Fruit fly (Drosophila melanogaster): Measurements from ENCODE around the gene wnd.

wnd gene

DNA sequence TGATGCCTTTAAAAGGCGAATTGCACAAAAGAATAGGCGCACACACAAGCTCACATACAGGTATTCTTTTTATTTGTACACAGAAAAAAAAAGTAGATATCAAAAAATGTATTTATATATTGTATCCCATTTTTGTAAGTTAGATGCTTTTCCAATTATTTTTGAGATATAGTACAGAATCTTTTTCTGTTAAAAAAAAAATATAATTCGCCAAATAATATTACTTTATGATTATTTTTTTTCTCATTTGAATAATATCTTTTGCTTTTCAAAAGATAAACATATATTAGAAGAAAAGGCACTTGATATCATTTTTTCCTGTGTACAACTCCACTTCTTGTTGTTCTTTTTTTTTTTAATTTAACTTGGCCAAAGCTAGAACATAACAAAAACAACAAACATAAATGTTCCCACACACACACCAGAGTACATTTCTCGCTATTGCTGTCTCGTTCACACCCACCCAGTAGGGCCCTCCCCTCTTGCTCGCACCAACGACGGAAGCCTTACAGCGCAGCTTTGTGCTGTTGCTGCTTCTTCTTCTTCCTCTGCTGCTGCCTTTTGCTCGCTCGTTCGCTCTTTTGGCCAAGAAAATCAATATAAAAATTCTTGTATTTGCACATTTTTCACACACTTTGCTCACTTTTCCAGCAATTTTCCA, 665 bp downstream of the wnd start (continued):
- TF ChIP-seq dysf (GFP tag; IDR thresholded peaks at IDR 0.05), result peak; percentile 87; the same call in 2 of the 3 replicates
- peak; percentile 66 for TF ChIP-seq B-H1 (GFP tag; IDR thresholded peaks at IDR 0.05)
- no peak for TF ChIP-seq TFAM (GFP tag; optimal IDR thresholded peaks at IDR 0.05)
- peak; percentile 26; the same call in 1 of the 2 replicates for TF ChIP-seq MBD-R2 (GFP tag; IDR thresholded peaks at IDR 0.05)
- TF ChIP-seq CG8388 (GFP tag; optimal IDR thresholded peaks at IDR 0.05), result peak; percentile 78
- TF ChIP-seq kni (GFP tag; optimal IDR thresholded peaks at IDR 0.05), result no peak
- no peak for TF ChIP-seq ash1 (GFP tag; optimal IDR thresholded peaks at IDR 0.05)
- TF ChIP-seq Mes4 (GFP tag; optimal IDR thresholded peaks at IDR 0.05), result no peak
- TF ChIP-seq NK7.1 (GFP tag; optimal IDR thresholded peaks at IDR 0.05), result no peak
- TF ChIP-seq Poxn (GFP tag; IDR thresholded peaks at IDR 0.05), result no peak
- TF ChIP-seq CG9876 (GFP tag; optimal IDR thresholded peaks at IDR 0.05), result no peak
- TF ChIP-seq sim (GFP tag; IDR thresholded peaks at IDR 0.05), result peak; percentile 67
- no peak for TF ChIP-seq CG8089 (GFP tag; optimal IDR thresholded peaks at IDR 0.05)
- TF ChIP-seq HLH4C (GFP tag; IDR thresholded peaks at IDR 0.05; ENCODE audit: partially characterized antibody), result no peak
- no peak for TF ChIP-seq Kr (GFP tag; optimal IDR thresholded peaks at IDR 0.05)
- no peak for TF ChIP-seq CG18011 (GFP tag; optimal IDR thresholded peaks at IDR 0.05)
- TF ChIP-seq Sox102F (GFP tag; optimal IDR thresholded peaks at IDR 0.05), result peak; percentile 69
- TF ChIP-seq CG16813 (GFP tag; IDR thresholded peaks at IDR 0.05; ENCODE audit: partially characterized antibody), result no peak
- no peak for TF ChIP-seq hkb (optimal IDR thresholded peaks at IDR 0.05)
- TF ChIP-seq hkb (GFP tag; IDR thresholded peaks at IDR 0.05), result peak; percentile 54
- TF ChIP-seq CG15696 (tag; optimal IDR thresholded peaks at IDR 0.05), result peak; percentile 64
- no peak for TF ChIP-seq bbx (GFP tag; IDR thresholded peaks at IDR 0.05; ENCODE audit: partially characterized antibody)
- no peak for TF ChIP-seq amos (GFP tag; IDR thresholded peaks at IDR 0.05; ENCODE audit: partially characterized antibody)
- no peak for TF ChIP-seq grn (GFP tag; optimal IDR thresholded peaks at IDR 0.05)
- peak; percentile 82 for TF ChIP-seq Hmr (GFP tag; optimal IDR thresholded peaks at IDR 0.05)
- no peak for TF ChIP-seq CG3726 (GFP tag; IDR thresholded peaks at IDR 0.05)
- no peak for TF ChIP-seq CG14860 (GFP tag; IDR thresholded peaks at IDR 0.05; ENCODE audit: partially characterized antibody)
- no peak for TF ChIP-seq CG12236 (GFP tag; optimal IDR thresholded peaks at IDR 0.05)
- no peak for TF ChIP-seq inv (GFP tag; IDR thresholded peaks at IDR 0.05; ENCODE audit: partially characterized antibody)
- no peak for TF ChIP-seq ato (GFP tag; IDR thresholded peaks at IDR 0.05; ENCODE audit: partially characterized antibody)
- TF ChIP-seq nmo (GFP tag; optimal IDR thresholded peaks at IDR 0.05), result peak; percentile 82
- peak; percentile 94 for TF ChIP-seq CG2678 (tag; optimal IDR thresholded peaks at IDR 0.05)
- peak; percentile 86 for TF ChIP-seq Abd-B (GFP tag; optimal IDR thresholded peaks at IDR 0.05)
- no peak; the same call in 1 of the 2 replicates for TF ChIP-seq CG9215 (GFP tag; IDR thresholded peaks at IDR 0.05)
- TF ChIP-seq CG5245 (GFP tag; optimal IDR thresholded peaks at IDR 0.05), result peak; percentile 29
- no peak for TF ChIP-seq cg (GFP tag; optimal IDR thresholded peaks at IDR 0.05)
- peak; percentile 47 for TF ChIP-seq Xbp1 (GFP tag; optimal IDR thresholded peaks at IDR 0.05)
- TF ChIP-seq Fer1 (GFP tag; optimal IDR thresholded peaks at IDR 0.05), result peak; percentile 57
- TF ChIP-seq az2 (GFP tag; optimal IDR thresholded peaks at IDR 0.05), result peak; percentile 46
- TF ChIP-seq CG9817 (tag; optimal IDR thresholded peaks at IDR 0.05), result peak; percentile 49
- TF ChIP-seq CG6683 (GFP tag; optimal IDR thresholded peaks at IDR 0.05), result peak; percentile 66
- peak; percentile 89 for TF ChIP-seq Ptx1 (GFP tag; IDR thresholded peaks at IDR 0.05)
- no peak for TF ChIP-seq CG3995 (GFP tag; optimal IDR thresholded peaks at IDR 0.05)
- peak; percentile 84 for TF ChIP-seq E2f1 (GFP tag; IDR thresholded peaks at IDR 0.05)
- no peak for TF ChIP-seq E2f2 (GFP tag; IDR thresholded peaks at IDR 0.05)
- TF ChIP-seq Hand (GFP tag; optimal IDR thresholded peaks at IDR 0.05), result peak; percentile 45
- no peak for TF ChIP-seq Dll (GFP tag; IDR thresholded peaks at IDR 0.05; ENCODE audit: partially characterized antibody)
- TF ChIP-seq scrt (GFP tag; optimal IDR thresholded peaks at IDR 0.05), result peak; percentile 56
- TF ChIP-seq CoRest (tag; optimal IDR thresholded peaks at IDR 0.05), result peak; percentile 87

Measured in whole organism, embryonic.